Worm (Caenorhabditis elegans): ENCODE measurements around the gene fbxa-176.

DNA sequence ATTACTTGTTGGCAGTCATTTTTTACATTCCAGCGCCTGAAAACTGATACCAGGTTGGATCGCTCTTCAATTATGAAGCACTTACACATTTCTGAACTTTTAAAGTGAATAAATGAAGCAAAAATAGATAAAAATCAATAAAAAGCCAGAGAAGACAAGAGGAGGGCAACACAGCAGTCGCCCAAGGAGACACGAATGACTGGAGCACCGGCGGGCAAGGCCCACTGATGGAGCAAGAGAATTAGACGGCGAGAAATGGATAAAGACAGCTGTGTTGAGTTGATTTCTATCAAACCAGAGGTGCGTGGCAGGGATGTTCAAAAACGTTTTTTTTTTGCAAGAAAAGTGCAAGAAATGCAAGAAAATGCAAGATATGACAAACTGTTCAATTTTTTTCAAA is 10.2 kb upstream of the fbxa-176 start:
- no peak for TF ChIP-seq madf-9 (GFP tag; conservative IDR thresholded peaks at IDR 0.05)
- no peak for TF ChIP-seq nhr-25 (tag; optimal IDR thresholded peaks at IDR 0.05; ENCODE audit: borderline replicate concordance, insufficient read depth)
- TF ChIP-seq egl-27 (tag; optimal IDR thresholded peaks at IDR 0.05): no peak
- TF ChIP-seq lin-39 (tag; optimal IDR thresholded peaks at IDR 0.05): no peak
- no peak for TF ChIP-seq Y5F2A.4 (GFP tag; optimal IDR thresholded peaks at IDR 0.05)
- no peak for TF ChIP-seq zag-1 (tag; optimal IDR thresholded peaks at IDR 0.05)

All from whole organism, L4 larva.